Fruit fly (Drosophila melanogaster) whole organism: ENCODE data around the gene CG7824.

Source experiments
- CG8478 ChIP-seq: fragments of >200 bp; optimal IDR thresholded peaks from 2 replicates; lab custom pipeline; 2018; ENCODE audit warnings: inconsistent platforms
- Dll ChIP-seq: fragments of >200 bp; optimal IDR thresholded peaks from 2 replicates; lab custom pipeline; 2017
- EcR ChIP-seq, 2 experiments: fragments of >200 bp; optimal IDR thresholded peaks; 2 replicates each; lab custom pipeline; 2017; ENCODE audit warnings: missing biosample characterization in 2 of 2, missing genetic modification characterization in 2 of 2, missing genetic modification reagents in 2 of 2
- pan ChIP-seq: fragments of >200 bp; optimal IDR thresholded peaks from 2 replicates; lab custom pipeline; 2017
- psq ChIP-seq: fragments of >200 bp; optimal IDR thresholded peaks from 2 replicates; lab custom pipeline; 2017
- usp ChIP-seq: fragments of >200 bp; optimal IDR thresholded peaks from 2 replicates; lab custom pipeline; 2017; ENCODE audit warnings: missing biosample characterization, missing genetic modification characterization, mixed read lengths

Gene CG7824

dm6 chr3R:29839707-29840311 is 18.9 kb downstream of the CG7824 start:
- TF ChIP-seq usp (no peak), CG8478 (lab: Kevin White, UChicago) (no peak), psq (lab: Kevin White, UChicago) (no peak), pan (lab: Kevin White, UChicago) (no peak), EcR (GFP tag; optimal IDR thresholded peaks at IDR 0.05; lab: Kevin White, UChicago) (no peak), Dll (lab: Kevin White, UChicago) (no peak)

- TF ChIP-seq EcR (GFP tag; optimal IDR thresholded peaks at IDR 0.05; lab: Kevin White, UChicago) (no peak), pan (lab: Kevin White, UChicago) (no peak), psq (lab: Kevin White, UChicago) (no peak), Dll (lab: Kevin White, UChicago) (no peak), usp (no peak), CG8478 (lab: Kevin White, UChicago) (no peak)
These were observed 20.0 kb downstream of the CG7824 start for dm6 chr3R:29838751-29839150.

dm6 chr3R:29837771-29838170 is 21.0 kb downstream of the CG7824 start:
- TF ChIP-seq Dll (lab: Kevin White, UChicago) (no peak), EcR (GFP tag; optimal IDR thresholded peaks at IDR 0.05; lab: Kevin White, UChicago) (no peak), psq (lab: Kevin White, UChicago) (no peak), CG8478 (lab: Kevin White, UChicago) (no peak), pan (lab: Kevin White, UChicago) (no peak), usp (no peak)

- no peak for TF ChIP-seq CG8478 (lab: Kevin White, UChicago)
- TF ChIP-seq psq (lab: Kevin White, UChicago), result no peak
- TF ChIP-seq Dll (lab: Kevin White, UChicago), result no peak
These were observed 22.5 kb downstream of the CG7824 start, which contains the start of gene CG42592 for dm6 chr3R:29836188-29836587. CG42592 (minus strand) TSS chr3R:29836288.

- TF ChIP-seq pan (lab: Kevin White, UChicago) (no peak), EcR (GFP tag; optimal IDR thresholded peaks at IDR 0.05; lab: Kevin White, UChicago) (no peak), Dll (lab: Kevin White, UChicago) (no peak), psq (lab: Kevin White, UChicago) (no peak)
These were observed 23.1 kb downstream of the CG7824 start, which contains the start of gene Prtl99C for dm6 chr3R:29835710-29836049. Prtl99C (plus strand) TSS chr3R:29835950.

dm6 chr3R:29834759-29835709 is 23.7 kb downstream of the CG7824 start, which contains the start of gene Atg16:
Atg16 (minus strand) TSS chr3R:29835101.
- TF ChIP-seq CG8478 (lab: Kevin White, UChicago) (no peak), usp (no peak), psq (lab: Kevin White, UChicago) (no peak), Dll (lab: Kevin White, UChicago) (no peak), pan (lab: Kevin White, UChicago) (no peak), EcR (GFP tag; optimal IDR thresholded peaks at IDR 0.05; lab: Kevin White, UChicago) (no peak)

- no peak for TF ChIP-seq psq (lab: Kevin White, UChicago)
- TF ChIP-seq usp, result no peak
- no peak for TF ChIP-seq Dll (lab: Kevin White, UChicago)
- no peak for TF ChIP-seq EcR (GFP tag; optimal IDR thresholded peaks at IDR 0.05; lab: Kevin White, UChicago)
- no peak for TF ChIP-seq CG8478 (lab: Kevin White, UChicago)
- TF ChIP-seq pan (lab: Kevin White, UChicago), result no peak
These were observed 27.8 kb downstream of the CG7824 start for dm6 chr3R:29830925-29831324.

dm6 chr3R:29829228-29829786 is 29.4 kb downstream of the CG7824 start:
- TF ChIP-seq CG8478 (lab: Kevin White, UChicago) (no peak), Dll (lab: Kevin White, UChicago) (no peak), pan (lab: Kevin White, UChicago) (no peak), psq (lab: Kevin White, UChicago) (no peak), usp (no peak), EcR (GFP tag; optimal IDR thresholded peaks at IDR 0.05; lab: Kevin White, UChicago) (no peak)

dm6 chr3R:29818434-29819268 is 40.1 kb downstream of the CG7824 start, which contains the start of gene neo:
neo (plus strand) TSS chr3R:29819131.
- no peak for TF ChIP-seq EcR (GFP tag; optimal IDR thresholded peaks at IDR 0.05; lab: Kevin White, UChicago)
- TF ChIP-seq usp, result no peak
- TF ChIP-seq Dll (lab: Kevin White, UChicago), result peak; percentile 16

dm6 chr3R:29817664-29818063 is 41.1 kb downstream of the CG7824 start, which contains the start of gene CG7829:
CG7829 (minus strand) TSS chr3R:29817764.
- TF ChIP-seq pan (lab: Kevin White, UChicago), result no peak
- TF ChIP-seq CG8478 (lab: Kevin White, UChicago), result no peak

- TF ChIP-seq usp (no peak), psq (lab: Kevin White, UChicago) (no peak), CG8478 (lab: Kevin White, UChicago) (no peak), pan (lab: Kevin White, UChicago) (no peak), Dll (lab: Kevin White, UChicago) (no peak), EcR (GFP tag; optimal IDR thresholded peaks at IDR 0.05; lab: Kevin White, UChicago) (no peak)
These were observed 42.5 kb downstream of the CG7824 start, which contains the start of gene Vps16B for dm6 chr3R:29816266-29816665. Vps16B (minus strand) TSS chr3R:29816451.
